Worm (Caenorhabditis elegans) whole organism, L1 larva: ENCODE measurements around the gene swt-4.

Experiments used
- alr-1 ChIP-seq: fragments of 200-800 bp; sonication (Bioruptor generic); optimal IDR thresholded peaks from 2 replicates; lab custom pipeline; 2018; ENCODE audit warnings: borderline replicate concordance, mild to moderate bottlenecking, missing genetic modification characterization, missing compliant biosample characterization
- aly-2 ChIP-seq: fragments of 150-350 bp; optimal IDR thresholded peaks from 2 replicates; lab custom pipeline; 2014; ENCODE audit warnings: missing biosample characterization, missing genetic modification characterization
- ama-1 ChIP-seq: fragments of 150-350 bp; optimal IDR thresholded peaks from 2 replicates; lab custom pipeline; 2014
- fos-1 ChIP-seq: fragments of 150-350 bp; optimal IDR thresholded peaks from 2 replicates; lab custom pipeline; 2014; ENCODE audit warnings: missing biosample characterization, missing genetic modification characterization
- lin-13 ChIP-seq: fragments of 150-350 bp; optimal IDR thresholded peaks from 2 replicates; lab custom pipeline; 2014; ENCODE audit warnings: missing biosample characterization, missing genetic modification reagents, missing genetic modification characterization
- mep-1 ChIP-seq: fragments of 150-350 bp; optimal IDR thresholded peaks from 2 replicates; lab custom pipeline; 2014; ENCODE audit warnings: missing biosample characterization, missing genetic modification characterization
- pqm-1 ChIP-seq: sonication (generic microtip); optimal IDR thresholded peaks from 3 replicates; lab custom pipeline; 2017; ENCODE audit warnings: missing biosample characterization, missing genetic modification characterization
- rnt-1 ChIP-seq: sonication (generic microtip); optimal IDR thresholded peaks from 2 replicates; lab custom pipeline; 2016; ENCODE audit warnings: mild to moderate bottlenecking, missing genetic modification characterization, moderate library complexity, missing compliant biosample characterization
- unc-130 ChIP-seq: fragments of 150-350 bp; optimal IDR thresholded peaks from 2 replicates; lab custom pipeline; 2017; ENCODE audit warnings: missing biosample characterization, missing genetic modification characterization, inconsistent platforms

ce11 chrIII:10633403-10633674, 4.4 kb upstream of the swt-4 start, which contains the start of gene Y39A1A.9:
- no peak for TF ChIP-seq alr-1
- no peak for TF ChIP-seq fos-1
- TF ChIP-seq pqm-1 (tag; lab: Kevin White, UChicago): no peak
- TF ChIP-seq aly-2 (tag; lab: Kevin White, UChicago): no peak
- no peak for TF ChIP-seq rnt-1 (tag; lab: Kevin White, UChicago)
- no peak for TF ChIP-seq unc-130 (tag; lab: Kevin White, UChicago)
- no peak for TF ChIP-seq ama-1
- no peak for TF ChIP-seq mep-1 (tag; lab: Kevin White, UChicago)
- TF ChIP-seq lin-13 (GFP tag; lab: Kevin White, UChicago): no peak
